Worm (Caenorhabditis elegans): ENCODE measurements around the gene emc-3.

Gene emc-3

ce11 chrIV:13353143-13353773, 28.5 kb downstream of the emc-3 start, which contains the start of the genes rec-8 and mex-5:
Gene rec-8 (minus strand): TSS chrIV:13353193.
Gene mex-5 (plus strand): TSS chrIV:13353723.
- no peak for TF ChIP-seq egrh-3 (GFP tag; IDR thresholded peaks at IDR 0.05)
- peak in 2 of 3 experiments; percentile 55 to 84 for TF ChIP-seq lin-35 (GFP tag; optimal IDR thresholded peaks at IDR 0.05)
- peak; percentile 96 for TF ChIP-seq hsf-1 (GFP tag; IDR thresholded peaks at IDR 0.05)
- TF ChIP-seq hmg-1.2 (GFP tag; IDR thresholded peaks at IDR 0.05) = peak; percentile 47; the same call in 1 of the 2 replicates
- 0 out of 2 replicates have a peak, but pooled peaks have one; percentile 52 for TF ChIP-seq ztf-25 (GFP tag; IDR thresholded peaks at IDR 0.05)
- TF ChIP-seq athp-1 (tag; optimal IDR thresholded peaks at IDR 0.05) = peak; percentile 31
- TF ChIP-seq Y53G8AR.9 (GFP tag; conservative IDR thresholded peaks at IDR 0.05) = 0 out of 2 replicates have a peak, but pooled peaks have one; percentile 38
- TF ChIP-seq snpc-1.1 (tag; optimal IDR thresholded peaks at IDR 0.05; ENCODE audit: insufficient read depth) = peak; percentile 82
- TF ChIP-seq F57C9.4 (tag; optimal IDR thresholded peaks at IDR 0.05) = no peak
- TF ChIP-seq bed-2 (GFP tag; IDR thresholded peaks at IDR 0.05) = no peak
- peak; percentile 92 for TF ChIP-seq dpl-1 (GFP tag; optimal IDR thresholded peaks at IDR 0.05)
- peak; percentile 97 for TF ChIP-seq lsl-1 (GFP tag; optimal IDR thresholded peaks at IDR 0.05)
- TF ChIP-seq snpc-1.3 (tag; optimal IDR thresholded peaks at IDR 0.05; ENCODE audit: insufficient read depth) = peak; percentile 90
- TF ChIP-seq xnd-1 (tag; optimal IDR thresholded peaks at IDR 0.05) = peak; percentile 93
- peak; percentile 89 for TF ChIP-seq D2030.7 (GFP tag; IDR thresholded peaks at IDR 0.05)
- peak; percentile 83 for TF ChIP-seq attf-6 (GFP tag; IDR thresholded peaks at IDR 0.05)
- peak; percentile 64; the same call in 1 of the 2 replicates for TF ChIP-seq ekl-4 (GFP tag; IDR thresholded peaks at IDR 0.05)
- no peak for TF ChIP-seq ceh-79 (tag; optimal IDR thresholded peaks at IDR 0.05)
- TF ChIP-seq B0336.3 (GFP tag; IDR thresholded peaks at IDR 0.05) = peak; percentile 42; the same call in 1 of the 2 replicates
- TF ChIP-seq ceh-27 (GFP tag; optimal IDR thresholded peaks at IDR 0.05) = no peak
- peak; percentile 28; the same call in 1 of the 2 replicates for TF ChIP-seq rcor-1 (GFP tag; IDR thresholded peaks at IDR 0.05)
- TF ChIP-seq Y95B8A.8 (GFP tag; IDR thresholded peaks at IDR 0.05) = peak; percentile 68; the same call in 1 of the 2 replicates
- TF ChIP-seq lir-1 (GFP tag; conservative IDR thresholded peaks at IDR 0.05) = peak; percentile 7; the same call in 1 of the 2 replicates
- peak; percentile 28 for TF ChIP-seq snpc-4 (GFP tag; optimal IDR thresholded peaks at IDR 0.05)
- TF ChIP-seq snpc-4 (tag; optimal IDR thresholded peaks at IDR 0.05) = peak in 2 of 4 experiments; percentile 43 to 78
- no peak for TF ChIP-seq ccch-3 (GFP tag; optimal IDR thresholded peaks at IDR 0.05)
- TF ChIP-seq efl-1 (GFP tag; optimal IDR thresholded peaks at IDR 0.05) = peak; percentile 98
- peak; percentile 98 for TF ChIP-seq F33H1.4 (GFP tag; IDR thresholded peaks at IDR 0.05)
- TF ChIP-seq dox-1 (GFP tag; IDR thresholded peaks at IDR 0.05) = peak; percentile 57; the same call in 1 of the 2 replicates
- peak; percentile 98 for TF ChIP-seq madf-6 (GFP tag; IDR thresholded peaks at IDR 0.05)
- peak; percentile 95 for TF ChIP-seq F49E8.2 (tag; optimal IDR thresholded peaks at IDR 0.05; ENCODE audit: insufficient read depth)
- TF ChIP-seq him-1 (tag; optimal IDR thresholded peaks at IDR 0.05) = peak; percentile 2
- peak; percentile 85 for TF ChIP-seq tlf-1 (GFP tag; optimal IDR thresholded peaks at IDR 0.05)
- TF ChIP-seq nfya-1 (tag; optimal IDR thresholded peaks at IDR 0.05; ENCODE audit: borderline replicate concordance, insufficient read depth) = no peak
- TF ChIP-seq ceh-91 (GFP tag; IDR thresholded peaks at IDR 0.05) = peak; percentile 94
- peak; percentile 97 for TF ChIP-seq snpc-3.4 (tag; optimal IDR thresholded peaks at IDR 0.05)
- TF ChIP-seq madf-8 (GFP tag; conservative IDR thresholded peaks at IDR 0.05) = peak; percentile 94
- peak; percentile 84 for TF ChIP-seq B0019.2 (GFP tag; conservative IDR thresholded peaks at IDR 0.05)
- TF ChIP-seq rpc-1 (optimal IDR thresholded peaks at IDR 0.05) = no peak
- peak; percentile 12 for TF ChIP-seq rpc-1 (tag; optimal IDR thresholded peaks at IDR 0.05)
- peak; percentile 40; the same call in 1 of the 2 replicates for TF ChIP-seq mcd-1 (GFP tag; IDR thresholded peaks at IDR 0.05)
- peak; percentile 90 for TF ChIP-seq unc-130 (GFP tag; optimal IDR thresholded peaks at IDR 0.05)
- TF ChIP-seq ceh-40 (GFP tag; IDR thresholded peaks at IDR 0.05) = no peak
- TF ChIP-seq madf-3 (GFP tag; IDR thresholded peaks at IDR 0.05) = 0 out of 2 replicates have a peak, but pooled peaks have one; percentile 29
- TF ChIP-seq tbp1 (GFP tag; optimal IDR thresholded peaks at IDR 0.05) = peak; percentile 53
- TF ChIP-seq chd-7 (tag; optimal IDR thresholded peaks at IDR 0.05) = no peak
- peak; percentile 81 for TF ChIP-seq C17E4.6 (GFP tag; IDR thresholded peaks at IDR 0.05)

Data from whole organism, young adult.